Worm (Caenorhabditis elegans) whole organism, L1 larva: ENCODE measurements around the gene cnc-5.

Experiments used
- alr-1 ChIP-seq: fragments of 200-800 bp; sonication (Bioruptor generic); optimal IDR thresholded peaks from 2 replicates; lab custom pipeline; 2018; ENCODE audit warnings: borderline replicate concordance, mild to moderate bottlenecking, missing genetic modification characterization, missing compliant biosample characterization
- aly-2 ChIP-seq: fragments of 150-350 bp; optimal IDR thresholded peaks from 2 replicates; lab custom pipeline; 2014; ENCODE audit warnings: missing biosample characterization, missing genetic modification characterization
- ceh-63 ChIP-seq: fragments of 200-800 bp; sonication (Bioruptor generic); optimal IDR thresholded peaks from 2 replicates; lab custom pipeline; 2018; ENCODE audit warnings: mild to moderate bottlenecking, missing genetic modification characterization, missing compliant biosample characterization
- ceh-90 ChIP-seq: sonication (generic microtip); optimal IDR thresholded peaks from 2 replicates; lab custom pipeline; 2016; ENCODE audit warnings: missing genetic modification characterization, missing compliant biosample characterization
- ces-1 ChIP-seq: fragments of 150-350 bp; optimal IDR thresholded peaks from 2 replicates; lab custom pipeline; 2014; ENCODE audit warnings: missing biosample characterization, missing genetic modification reagents, missing genetic modification characterization
- dpl-1 ChIP-seq, 3 experiments: fragments of 150-350 bp in 2 of 3; sonication (generic microtip) in 1 of 3; optimal IDR thresholded peaks; 2 replicates each; lab custom pipeline; 2014 to 2017; ENCODE audit warnings: missing biosample characterization in 3 of 3, missing genetic modification characterization in 3 of 3, missing genetic modification reagents in 3 of 3
- dsc-1 ChIP-seq: sonication (generic microtip); optimal IDR thresholded peaks from 2 replicates; lab custom pipeline; 2016; ENCODE audit warnings: mild to moderate bottlenecking, missing genetic modification characterization, missing compliant biosample characterization
- efl-1 ChIP-seq, 4 experiments: fragments of 150-350 bp; optimal IDR thresholded peaks in 3 of 4; peaks in 1 of 4; 1 replicate in 1 of 4; 2 replicates in 3 of 4; lab custom pipeline; 2014; ENCODE audit warnings: missing biosample characterization in 2 of 4, missing genetic modification characterization in 2 of 4, missing genetic modification reagents in 2 of 4
- egl-13 ChIP-seq: sonication (generic microtip); optimal IDR thresholded peaks from 2 replicates; lab custom pipeline; 2016; ENCODE audit warnings: missing genotype, missing genetic modification reagents, missing genetic modification characterization, missing compliant biosample characterization
- elt-2 ChIP-seq: sonication (generic microtip); optimal IDR thresholded peaks from 2 replicates; lab custom pipeline; 2016; ENCODE audit warnings: missing genetic modification characterization, mild to moderate bottlenecking, inconsistent platforms, missing compliant biosample characterization, missing genetic modification reagents
- ets-5 ChIP-seq: fragments of 200-800 bp; sonication (Bioruptor generic); IDR thresholded peaks from 2 replicates; pipeline ENCODE4 v1.3.6; 2022; ENCODE audit warnings: missing genetic modification characterization, missing compliant biosample characterization
- fkh-10 ChIP-seq: sonication (generic microtip); optimal IDR thresholded peaks from 2 replicates; lab custom pipeline; 2017; ENCODE audit warnings: missing biosample characterization, missing genetic modification reagents, missing genetic modification characterization
- fos-1 ChIP-seq: fragments of 150-350 bp; optimal IDR thresholded peaks from 2 replicates; lab custom pipeline; 2014; ENCODE audit warnings: missing biosample characterization, missing genetic modification characterization
- lin-14 ChIP-seq: fragments of 200-800 bp; sonication (Bioruptor generic); optimal IDR thresholded peaks from 2 replicates; lab custom pipeline; 2018; ENCODE audit warnings: mild to moderate bottlenecking, missing genetic modification characterization, moderate library complexity, missing compliant biosample characterization
- lir-3 ChIP-seq: sonication (generic microtip); optimal IDR thresholded peaks from 2 replicates; lab custom pipeline; 2016; ENCODE audit warnings: mild to moderate bottlenecking, missing genetic modification characterization, moderate library complexity, missing compliant biosample characterization; ENCODE audit not compliant: poor library complexity
- mab-9 ChIP-seq: fragments of 200-800 bp; sonication (Bioruptor generic); IDR thresholded peaks from 2 replicates; pipeline ENCODE4 v1.3.6; 2022; ENCODE audit warnings: missing genetic modification reagents, missing genetic modification characterization, missing compliant biosample characterization
- mef-2 ChIP-seq: fragments of 150-350 bp; optimal IDR thresholded peaks from 2 replicates; lab custom pipeline; 2014; ENCODE audit warnings: missing biosample characterization, missing genetic modification characterization
- nhr-12 ChIP-seq: sonication (generic microtip); optimal IDR thresholded peaks from 2 replicates; lab custom pipeline; 2017; ENCODE audit warnings: missing biosample characterization, missing genetic modification characterization
- nhr-237 ChIP-seq: fragments of 150-350 bp; optimal IDR thresholded peaks from 2 replicates; lab custom pipeline; 2014; ENCODE audit warnings: missing biosample characterization, missing genetic modification characterization
- nhr-28 ChIP-seq: fragments of 150-350 bp; optimal IDR thresholded peaks from 2 replicates; lab custom pipeline; 2014; ENCODE audit warnings: missing biosample characterization, missing genetic modification characterization
- nhr-47 ChIP-seq: sonication (generic microtip); optimal IDR thresholded peaks from 2 replicates; lab custom pipeline; 2016; ENCODE audit warnings: mild to moderate bottlenecking, missing genetic modification characterization, moderate library complexity, missing compliant biosample characterization
- nhr-71 ChIP-seq: sonication (generic microtip); optimal IDR thresholded peaks from 2 replicates; lab custom pipeline; 2016; ENCODE audit warnings: mild to moderate bottlenecking, missing genetic modification characterization, moderate library complexity, missing compliant biosample characterization
- nhr-76 ChIP-seq: sonication (generic microtip); optimal IDR thresholded peaks from 2 replicates; lab custom pipeline; 2017; ENCODE audit warnings: missing biosample characterization, missing genetic modification characterization
- nhr-77 ChIP-seq: fragments of 150-350 bp; optimal IDR thresholded peaks from 2 replicates; lab custom pipeline; 2014; ENCODE audit warnings: missing biosample characterization, missing genetic modification characterization
- nhr-85 ChIP-seq: sonication (generic microtip); peaks from one replicate; lab custom pipeline; 2016; ENCODE audit warnings: missing genetic modification characterization, inconsistent platforms, missing compliant biosample characterization
- nhr-90 ChIP-seq: sonication (generic microtip); optimal IDR thresholded peaks from 2 replicates; lab custom pipeline; 2016; ENCODE audit warnings: mild to moderate bottlenecking, missing genetic modification characterization, missing compliant biosample characterization; ENCODE audit not compliant: poor library complexity
- pax-3 ChIP-seq: fragments of 200-800 bp; sonication (Bioruptor generic); optimal IDR thresholded peaks from 2 replicates; lab custom pipeline; 2018; ENCODE audit warnings: mild to moderate bottlenecking, missing genetic modification characterization, moderate library complexity, missing compliant biosample characterization
- snu-23 ChIP-seq: sonication (generic microtip); optimal IDR thresholded peaks from 2 replicates; lab custom pipeline; 2016; ENCODE audit warnings: missing genetic modification characterization, missing compliant biosample characterization
- sox-4 ChIP-seq: sonication (generic microtip); optimal IDR thresholded peaks from 2 replicates; lab custom pipeline; 2016; ENCODE audit warnings: missing genetic modification characterization, missing compliant biosample characterization
- sup-37 ChIP-seq: fragments of 200-800 bp; sonication (Bioruptor generic); optimal IDR thresholded peaks from 2 replicates; lab custom pipeline; 2018; ENCODE audit warnings: mild to moderate bottlenecking, missing genetic modification characterization, missing compliant biosample characterization
- tlp-1 ChIP-seq: fragments of 150-350 bp; optimal IDR thresholded peaks from 2 replicates; lab custom pipeline; 2014; ENCODE audit warnings: missing biosample characterization, missing genetic modification characterization
- zip-4 ChIP-seq: fragments of 200-800 bp; sonication (Bioruptor generic); optimal IDR thresholded peaks from 2 replicates; lab custom pipeline; 2018; ENCODE audit warnings: mild to moderate bottlenecking, missing genetic modification characterization, moderate library complexity, missing compliant biosample characterization

Gene cnc-5

DNA sequence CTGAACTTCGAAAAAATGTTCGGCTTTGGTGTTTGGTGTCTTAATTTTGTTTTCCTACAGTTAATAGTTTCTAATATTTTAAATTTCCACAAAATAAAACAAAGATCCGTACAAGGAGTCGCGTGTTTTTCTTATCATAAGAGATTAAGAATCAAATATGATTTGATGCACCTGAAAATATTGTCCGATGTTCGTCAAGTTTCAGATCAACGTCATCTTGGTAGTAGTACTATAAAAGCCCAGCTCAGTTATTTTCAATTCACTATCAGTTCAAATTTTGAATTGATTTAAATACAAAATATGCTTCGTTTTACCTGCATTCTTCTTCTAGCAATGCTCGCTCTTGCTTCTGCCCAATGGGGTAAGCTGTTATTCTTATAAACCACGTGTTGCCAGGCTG is at the start of gene cnc-5:
cnc-5 (plus strand) TSS at position 301 of the 400 bp plus-strand sequence.
- TF ChIP-seq nhr-71 (tag; lab: Kevin White, UChicago) (no peak), fkh-10 (GFP tag; lab: Kevin White, UChicago) (no peak)
- TF ChIP-seq, all 84 proteins: peak for 0

DNA sequence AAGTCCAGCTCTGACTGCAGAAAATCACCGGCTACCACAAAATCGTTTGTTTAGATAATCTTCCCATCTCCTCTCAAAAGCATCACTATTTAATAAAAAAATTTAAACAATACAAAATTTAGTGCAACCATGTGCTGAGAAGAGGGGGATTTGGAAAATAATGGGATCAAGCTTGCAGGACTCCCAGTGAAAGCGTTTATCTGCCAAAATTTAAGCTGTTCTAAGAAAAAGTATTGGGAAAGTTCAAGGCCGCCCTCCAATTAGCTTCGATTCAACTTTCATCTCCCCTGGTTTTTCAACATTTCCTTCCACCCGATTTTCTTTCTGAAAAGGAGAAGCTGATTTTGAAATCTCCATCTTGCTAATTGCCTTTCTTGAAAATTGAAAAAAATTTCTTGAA is 37.1 kb upstream of the cnc-5 start:
- peak; percentile 57 for TF ChIP-seq dsc-1 (tag; lab: Kevin White, UChicago)
- peak; percentile 7 for TF ChIP-seq nhr-47
- no peak for TF ChIP-seq mef-2
- TF ChIP-seq ceh-63 (GFP tag; lab: Kevin White, UChicago), result no peak
- peak; percentile 58 for TF ChIP-seq sox-4 (tag; lab: Kevin White, UChicago)

DNA sequence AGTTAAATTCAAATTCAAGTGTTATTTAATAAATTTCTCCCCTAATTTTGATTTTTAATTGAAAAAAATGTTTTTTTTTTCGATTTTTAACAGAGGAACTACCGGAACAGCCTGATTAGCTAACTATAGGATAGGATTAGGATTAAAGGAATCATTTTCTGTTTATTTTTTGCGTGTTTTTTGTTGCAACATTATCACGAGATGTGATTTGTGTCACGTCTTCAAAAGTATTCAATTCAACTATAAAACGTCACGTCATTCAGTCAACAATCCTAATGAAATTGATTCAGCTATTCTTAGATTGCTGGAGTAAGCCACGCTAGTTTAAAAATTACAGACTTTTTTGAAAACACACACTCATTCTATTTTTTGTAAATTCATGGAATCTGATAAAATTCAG is 34.5 kb upstream of the cnc-5 start:
- TF ChIP-seq nhr-47 (peak; percentile 7), sox-4 (tag; lab: Kevin White, UChicago) (peak; percentile 63), alr-1 (tag; lab: Kevin White, UChicago) (no peak), nhr-71 (tag; lab: Kevin White, UChicago) (peak; percentile 17), dsc-1 (tag; lab: Kevin White, UChicago) (peak; percentile 83), nhr-12 (tag; lab: Kevin White, UChicago) (no peak), pax-3 (tag; lab: Kevin White, UChicago) (peak; percentile 62), ceh-90 (tag; lab: Kevin White, UChicago) (no peak)

DNA sequence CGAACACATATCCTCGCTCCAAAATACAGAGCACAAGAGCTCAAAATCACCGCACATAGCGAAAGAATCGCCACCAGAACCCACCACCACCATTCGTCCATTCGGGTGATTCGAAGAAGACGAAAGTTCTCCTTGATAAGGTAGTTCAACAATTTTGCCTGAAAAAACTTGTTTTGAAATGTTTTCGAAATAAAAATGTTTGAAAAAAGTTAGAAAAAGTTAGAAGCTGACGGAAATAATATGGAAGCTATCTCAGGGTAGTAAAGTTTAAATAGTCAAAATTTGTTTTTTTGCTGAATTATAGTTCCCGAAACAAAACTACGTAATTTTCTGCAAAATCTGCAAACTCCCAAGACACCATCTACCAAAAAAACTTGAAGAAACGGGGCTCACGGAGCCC is 33.7 kb upstream of the cnc-5 start, which contains the start of gene snt-5:
snt-5 (minus strand) TSS at position 101 of the 400 bp plus-strand sequence.
- TF ChIP-seq nhr-90 (tag; lab: Kevin White, UChicago) (no peak), ets-5 (GFP tag; lab: Robert Waterston, UW) (no peak), efl-1 (optimal IDR thresholded peaks at IDR 0.05; lab: Kevin White, UChicago) (no peak), efl-1 (GFP tag; optimal IDR thresholded peaks at IDR 0.05 in 1 of 2; lab: Kevin White, UChicago) (peak in 1 of 2 experiments; percentile 36)

DNA sequence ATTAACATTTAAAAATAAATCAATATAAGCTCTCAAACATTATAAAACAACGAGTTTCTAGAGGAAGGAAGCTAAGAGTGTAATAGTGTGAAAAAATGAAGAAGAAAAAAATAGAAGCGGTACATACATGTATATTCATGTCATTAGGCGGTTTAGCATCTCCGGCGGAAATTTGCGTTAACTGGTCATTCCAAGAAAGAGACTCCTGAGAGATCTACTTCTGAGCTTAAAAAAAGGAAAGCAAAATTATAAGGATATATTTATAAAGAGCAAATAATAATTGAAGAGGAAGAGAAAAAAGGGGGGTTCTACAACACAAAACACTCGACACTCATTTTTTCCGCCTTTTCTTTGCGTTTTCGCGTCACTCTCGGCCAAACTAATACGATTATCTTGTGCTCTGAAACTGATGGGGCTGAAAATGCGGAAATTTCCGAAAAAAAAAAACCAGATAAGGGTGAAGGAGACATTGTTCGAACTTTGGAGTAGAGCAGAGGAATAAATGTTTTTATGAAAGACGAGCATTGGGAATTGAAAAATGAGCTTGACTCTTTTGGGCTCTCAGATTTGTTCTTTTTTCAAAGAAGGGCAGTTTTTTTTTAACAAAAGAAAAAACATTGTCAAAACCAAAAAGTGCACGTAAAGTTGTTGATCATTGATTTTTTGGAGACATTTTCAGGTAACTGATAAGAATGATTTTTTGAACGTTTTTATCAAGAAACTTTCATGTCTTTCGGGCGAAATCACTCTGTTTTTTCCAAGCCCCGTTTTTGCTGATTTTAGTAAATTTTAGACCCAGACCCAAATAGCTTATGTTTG is 30.4 kb upstream of the cnc-5 start:
- TF ChIP-seq fos-1 (tag; lab: Kevin White, UChicago) (no peak), dsc-1 (tag; lab: Kevin White, UChicago) (peak; percentile 10), nhr-237 (tag; lab: Kevin White, UChicago) (no peak), ces-1 (GFP tag; lab: Kevin White, UChicago) (no peak), nhr-71 (tag; lab: Kevin White, UChicago) (peak; percentile 20), lir-3 (no peak), mab-9 (GFP tag; lab: Robert Waterston, UW) (no peak), nhr-76 (no peak), egl-13 (tag; lab: Kevin White, UChicago) (peak; percentile 88), pax-3 (tag; lab: Kevin White, UChicago) (no peak), tlp-1 (no peak), zip-4 (no peak), nhr-77 (no peak), ets-5 (GFP tag; lab: Robert Waterston, UW) (no peak), snu-23 (GFP tag; lab: Kevin White, UChicago) (no peak), aly-2 (tag; lab: Kevin White, UChicago) (no peak), dpl-1 (GFP tag; optimal IDR thresholded peaks at IDR 0.05; lab: Kevin White, UChicago) (no peak), efl-1 (optimal IDR thresholded peaks at IDR 0.05; lab: Kevin White, UChicago) (no peak), efl-1 (GFP tag; optimal IDR thresholded peaks at IDR 0.05 in 1 of 2; lab: Kevin White, UChicago) (no peak), nhr-28 (tag; lab: Kevin White, UChicago) (no peak), nhr-47 (peak; percentile 50), elt-2 (peak; percentile 63), sup-37 (GFP tag; lab: Kevin White, UChicago) (no peak), nhr-85 (tag; lab: Kevin White, UChicago) (no peak), lin-14 (GFP tag; lab: Kevin White, UChicago) (peak; percentile 61)
- TF ChIP-seq, all 84 proteins: peak for 6
